Fruit fly (Drosophila melanogaster): ENCODE results near the gene hep.
A peak's percentile ranks its signal among the peaks of the same experiment; 100 is the strongest.

Gene hep

DNA sequence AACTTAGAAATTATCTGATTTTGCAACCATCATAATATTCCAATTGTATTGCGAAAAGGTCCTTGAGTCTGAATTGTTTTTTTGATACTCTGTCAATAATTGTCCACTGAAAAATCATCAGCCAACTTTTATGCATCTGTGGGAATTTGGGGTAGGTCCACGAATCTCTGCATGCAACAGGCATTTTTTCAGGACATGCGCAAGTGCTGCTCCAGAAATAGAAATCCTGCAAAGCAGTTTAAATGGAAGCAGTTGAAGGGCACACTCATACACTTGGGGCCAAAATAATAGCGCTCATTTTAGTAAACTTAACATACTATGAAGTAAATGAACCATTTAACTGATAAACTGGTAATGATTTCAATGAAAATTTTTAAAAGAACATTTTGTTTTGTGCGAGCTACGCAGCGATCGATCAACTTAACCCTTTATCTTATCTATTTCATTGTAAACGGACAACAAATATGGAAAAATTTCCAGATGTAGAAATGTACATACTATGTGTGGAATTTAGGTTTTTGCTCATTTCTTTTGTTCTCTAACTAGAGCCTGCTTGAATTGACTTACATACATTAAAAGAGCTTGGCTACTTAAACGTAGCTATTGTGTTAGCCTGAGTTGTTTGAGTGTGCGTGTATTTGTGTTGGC is 40.1 kb upstream of the hep start (continued):
- TF ChIP-seq Eip74EF (GFP tag; optimal IDR thresholded peaks at IDR 0.05) (peak in 1 of 2 experiments; percentile 72), tgo (GFP tag; IDR thresholded peaks at IDR 0.05) (peak; percentile 39; the same call in 1 of the 3 replicates), yki (optimal IDR thresholded peaks at IDR 0.05) (no peak), Dref (GFP tag; IDR thresholded peaks at IDR 0.05) (no peak), inv (GFP tag; IDR thresholded peaks at IDR 0.05; ENCODE audit: partially characterized antibody) (no peak), CG4360 (GFP tag; IDR thresholded peaks at IDR 0.05) (no peak), CG10321 (GFP tag; IDR thresholded peaks at IDR 0.05) (no peak), sug (tag; optimal IDR thresholded peaks at IDR 0.05) (peak; percentile 77), Myb (GFP tag; optimal IDR thresholded peaks at IDR 0.05) (no peak), Hey (tag; optimal IDR thresholded peaks at IDR 0.05) (no peak), CG13123 (GFP tag; optimal IDR thresholded peaks at IDR 0.05) (peak; percentile 15), so (GFP tag; IDR thresholded peaks at IDR 0.05) (peak; percentile 34; the same call in 1 of the 3 replicates), Neu2 (GFP tag; optimal IDR thresholded peaks at IDR 0.05; ENCODE audit: borderline replicate concordance) (no peak), CG12942 (GFP tag; optimal IDR thresholded peaks at IDR 0.05) (peak; percentile 49), tx (GFP tag; optimal IDR thresholded peaks at IDR 0.05) (peak; percentile 65), CG18476 (GFP tag; optimal IDR thresholded peaks at IDR 0.05) (peak; percentile 62), fd102C (GFP tag; optimal IDR thresholded peaks at IDR 0.05) (no peak), CG12155 (GFP tag; optimal IDR thresholded peaks at IDR 0.05) (peak; percentile 39), CG12071 (GFP tag; optimal IDR thresholded peaks at IDR 0.05) (peak; percentile 50), CG11247 (GFP tag; IDR thresholded peaks at IDR 0.05) (no peak), sna (GFP tag; IDR thresholded peaks at IDR 0.05; ENCODE audit: partially characterized antibody) (no peak), sisA (GFP tag; IDR thresholded peaks at IDR 0.05) (0 out of 2 replicates have a peak, but pooled peaks have one; percentile 16), vfl (GFP tag; optimal IDR thresholded peaks at IDR 0.05) (no peak), z (GFP tag; IDR thresholded peaks at IDR 0.05) (no peak), CG32772 (GFP tag; IDR thresholded peaks at IDR 0.05) (peak; percentile 35; the same call in 1 of the 2 replicates), BEAF-32 (GFP tag; optimal IDR thresholded peaks at IDR 0.05) (no peak), grau (tag; optimal IDR thresholded peaks at IDR 0.05) (peak; percentile 82), CG18011 (GFP tag; optimal IDR thresholded peaks at IDR 0.05) (peak; percentile 28), trh (GFP tag; optimal IDR thresholded peaks at IDR 0.05) (no peak), CG7271 (tag; optimal IDR thresholded peaks at IDR 0.05) (no peak), CG10565 (GFP tag; optimal IDR thresholded peaks at IDR 0.05) (peak; percentile 33), unpg (GFP tag; optimal IDR thresholded peaks at IDR 0.05) (peak; percentile 62), tup (GFP tag; optimal IDR thresholded peaks at IDR 0.05) (no peak), Ada2b (GFP tag; IDR thresholded peaks at IDR 0.05) (peak; percentile 42; the same call in 1 of the 2 replicates), CG10147 (GFP tag; optimal IDR thresholded peaks at IDR 0.05) (peak; percentile 80), lov (optimal IDR thresholded peaks at IDR 0.05) (no peak), lov (GFP tag; IDR thresholded peaks at IDR 0.05) (no peak), Vsx1 (GFP tag; optimal IDR thresholded peaks at IDR 0.05) (peak; percentile 33), Aef1 (GFP tag; IDR thresholded peaks at IDR 0.05) (no peak), CG9215 (GFP tag; IDR thresholded peaks at IDR 0.05) (no peak), ara (GFP tag; IDR thresholded peaks at IDR 0.05) (peak; percentile 71), usp (GFP tag; optimal IDR thresholded peaks at IDR 0.05) (no peak), gro (GFP tag; optimal IDR thresholded peaks at IDR 0.05) (peak; percentile 45), stc (GFP tag; IDR thresholded peaks at IDR 0.05) (peak; percentile 12; the same call in 1 of the 2 replicates), C15 (GFP tag; IDR thresholded peaks at IDR 0.05) (no peak), repo (GFP tag; optimal IDR thresholded peaks at IDR 0.05) (peak; percentile 52), pita (GFP tag; optimal IDR thresholded peaks at IDR 0.05) (no peak), gsb (GFP tag; IDR thresholded peaks at IDR 0.05) (no peak), lab (GFP tag; optimal IDR thresholded peaks at IDR 0.05) (peak; percentile 81), Elba2 (GFP tag; optimal IDR thresholded peaks at IDR 0.05) (no peak), CG30020 (tag; optimal IDR thresholded peaks at IDR 0.05) (peak; percentile 35)

Measured in whole organism, embryonic.